Worm (Caenorhabditis elegans): ENCODE results near the gene dao-3.
A peak's percentile ranks its signal among the peaks of the same experiment; 100 is the strongest.

The dao-3 gene

ce11 chrX:8083919-8084318 lies 2.4 kb downstream of the dao-3 start, which contains the start of gene K07E3.4:
K07E3.4 (minus strand) TSS chrX:8084018.
- TF ChIP-seq nhr-76 (tag; optimal IDR thresholded peaks at IDR 0.05) (no peak), M03D4.4 (tag; optimal IDR thresholded peaks at IDR 0.05) (no peak), ces-1 (GFP tag; optimal IDR thresholded peaks at IDR 0.05) (no peak), elt-1 (tag; optimal IDR thresholded peaks at IDR 0.05; ENCODE audit: borderline replicate concordance, insufficient read depth) (peak; percentile 9)

- TF ChIP-seq blmp-1 (tag; optimal IDR thresholded peaks at IDR 0.05) = no peak
- TF ChIP-seq lin-13 (tag; optimal IDR thresholded peaks at IDR 0.05) = no peak
- TF ChIP-seq ceh-43 (GFP tag; optimal IDR thresholded peaks at IDR 0.05) = no peak
- no peak for TF ChIP-seq ham-2 (GFP tag; optimal IDR thresholded peaks at IDR 0.05)
- no peak for TF ChIP-seq cnd-1 (tag; optimal IDR thresholded peaks at IDR 0.05)
- TF ChIP-seq elt-3 (tag; optimal IDR thresholded peaks at IDR 0.05) = no peak
These were observed 3.0 kb downstream of the dao-3 start for ce11 chrX:8083330-8083729.

- TF ChIP-seq flh-1 (GFP tag; optimal IDR thresholded peaks at IDR 0.05) (no peak), sem-2 (GFP tag; optimal IDR thresholded peaks at IDR 0.05) (no peak), mls-2 (tag; optimal IDR thresholded peaks at IDR 0.05) (no peak), M03D4.4 (tag; optimal IDR thresholded peaks at IDR 0.05) (no peak), hlh-1 (tag; optimal IDR thresholded peaks at IDR 0.05) (no peak), blmp-1 (tag; optimal IDR thresholded peaks at IDR 0.05) (no peak), mep-1 (tag; optimal IDR thresholded peaks at IDR 0.05) (no peak)
These were observed 3.6 kb downstream of the dao-3 start for ce11 chrX:8082703-8083102.

ce11 chrX:8078899-8079298 lies 7.5 kb downstream of the dao-3 start:
- no peak for TF ChIP-seq mab-5 (tag; optimal IDR thresholded peaks at IDR 0.05)
- TF ChIP-seq nhr-76 (tag; optimal IDR thresholded peaks at IDR 0.05) = no peak
- TF ChIP-seq bed-3 (GFP tag; optimal IDR thresholded peaks at IDR 0.05) = no peak
- TF ChIP-seq sem-2 (GFP tag; optimal IDR thresholded peaks at IDR 0.05) = no peak
- no peak for TF ChIP-seq pha-4 (tag; optimal IDR thresholded peaks at IDR 0.05)
- no peak for TF ChIP-seq lin-32 (GFP tag; optimal IDR thresholded peaks at IDR 0.05)
- no peak for TF ChIP-seq ztf-11 (tag; optimal IDR thresholded peaks at IDR 0.05)
- TF ChIP-seq elt-3 (tag; optimal IDR thresholded peaks at IDR 0.05) = no peak
- TF ChIP-seq flh-1 (GFP tag; optimal IDR thresholded peaks at IDR 0.05) = no peak
- TF ChIP-seq mls-2 (tag; optimal IDR thresholded peaks at IDR 0.05) = no peak
- no peak for TF ChIP-seq cnd-1 (tag; optimal IDR thresholded peaks at IDR 0.05)
- TF ChIP-seq unc-62 (GFP tag; optimal IDR thresholded peaks at IDR 0.05) = no peak
- TF ChIP-seq elt-1 (tag; optimal IDR thresholded peaks at IDR 0.05; ENCODE audit: borderline replicate concordance, insufficient read depth) = no peak
- no peak for TF ChIP-seq unc-39 (tag; optimal IDR thresholded peaks at IDR 0.05)

ce11 chrX:8078374-8078773 lies 8.0 kb downstream of the dao-3 start:
- TF ChIP-seq lsy-2 (tag; optimal IDR thresholded peaks at IDR 0.05) (no peak), ceh-43 (GFP tag; optimal IDR thresholded peaks at IDR 0.05) (no peak), bed-3 (GFP tag; optimal IDR thresholded peaks at IDR 0.05) (no peak), lin-13 (tag; optimal IDR thresholded peaks at IDR 0.05) (no peak), hlh-1 (tag; optimal IDR thresholded peaks at IDR 0.05) (no peak), zip-8 (tag; optimal IDR thresholded peaks at IDR 0.05) (no peak), nhr-28 (tag; optimal IDR thresholded peaks at IDR 0.05) (no peak), cnd-1 (tag; optimal IDR thresholded peaks at IDR 0.05) (no peak), sptf-1 (tag; optimal IDR thresholded peaks at IDR 0.05) (no peak), blmp-1 (tag; optimal IDR thresholded peaks at IDR 0.05) (no peak), elt-3 (tag; optimal IDR thresholded peaks at IDR 0.05) (no peak)

- TF ChIP-seq nhr-2 (tag; optimal IDR thresholded peaks at IDR 0.05) (no peak), flh-1 (GFP tag; optimal IDR thresholded peaks at IDR 0.05) (no peak), lin-13 (tag; optimal IDR thresholded peaks at IDR 0.05) (no peak), ceh-83 (GFP tag; optimal IDR thresholded peaks at IDR 0.05) (no peak), mls-2 (tag; optimal IDR thresholded peaks at IDR 0.05) (no peak), ztf-11 (tag; optimal IDR thresholded peaks at IDR 0.05) (no peak)
These were observed 8.6 kb downstream of the dao-3 start, which contains the start of gene C46F2.1 for ce11 chrX:8077748-8078147. C46F2.1 (plus strand) TSS chrX:8078048.

- TF ChIP-seq nhr-12 (tag; optimal IDR thresholded peaks at IDR 0.05) (no peak), ces-1 (GFP tag; optimal IDR thresholded peaks at IDR 0.05) (no peak), unc-39 (tag; optimal IDR thresholded peaks at IDR 0.05) (no peak), blmp-1 (tag; optimal IDR thresholded peaks at IDR 0.05) (no peak), drap-1 (GFP tag; optimal IDR thresholded peaks at IDR 0.05) (no peak), lin-32 (GFP tag; optimal IDR thresholded peaks at IDR 0.05) (no peak), sptf-1 (tag; optimal IDR thresholded peaks at IDR 0.05) (no peak), elt-1 (tag; optimal IDR thresholded peaks at IDR 0.05; ENCODE audit: borderline replicate concordance, insufficient read depth) (no peak), nhr-76 (tag; optimal IDR thresholded peaks at IDR 0.05) (no peak), ztf-11 (tag; optimal IDR thresholded peaks at IDR 0.05) (no peak), ceh-39 (tag; optimal IDR thresholded peaks at IDR 0.05) (no peak), mab-5 (tag; optimal IDR thresholded peaks at IDR 0.05) (no peak), M03D4.4 (tag; optimal IDR thresholded peaks at IDR 0.05) (no peak), bed-3 (GFP tag; optimal IDR thresholded peaks at IDR 0.05) (no peak), nhr-28 (tag; optimal IDR thresholded peaks at IDR 0.05) (no peak), mls-2 (tag; optimal IDR thresholded peaks at IDR 0.05) (no peak), tbx-8 (GFP tag; optimal IDR thresholded peaks at IDR 0.05) (no peak), nhr-237 (tag; optimal IDR thresholded peaks at IDR 0.05) (no peak), sem-2 (GFP tag; optimal IDR thresholded peaks at IDR 0.05) (no peak), unc-62 (GFP tag; optimal IDR thresholded peaks at IDR 0.05) (no peak)
These were observed 11.8 kb downstream of the dao-3 start for ce11 chrX:8074527-8074926.

All from whole organism, mixed stage, embryonic.